Worm (Caenorhabditis elegans): ENCODE data around the gene C15B12.8.

- no peak for TF ChIP-seq tbx-37 (GFP tag; conservative IDR thresholded peaks at IDR 0.05)
- TF ChIP-seq flt-1 (GFP tag; IDR thresholded peaks at IDR 0.05): no peak
- no peak for TF ChIP-seq hmg-4 (GFP tag; optimal IDR thresholded peaks at IDR 0.05)
- no peak for TF ChIP-seq tra-4 (tag; optimal IDR thresholded peaks at IDR 0.05)
- TF ChIP-seq ama-1 (optimal IDR thresholded peaks at IDR 0.05): no peak
- TF ChIP-seq ets-7 (tag; optimal IDR thresholded peaks at IDR 0.05): no peak
- no peak for TF ChIP-seq ceh-13 (GFP tag; optimal IDR thresholded peaks at IDR 0.05)
- no peak for TF ChIP-seq sea-1 (GFP tag; conservative IDR thresholded peaks at IDR 0.05)
- no peak for TF ChIP-seq aly-1 (tag; optimal IDR thresholded peaks at IDR 0.05)
- TF ChIP-seq B0310.2 (tag; optimal IDR thresholded peaks at IDR 0.05): no peak
Measured at ce11 chrX:6505008-6505407, 30.9 kb downstream of the C15B12.8 start, which contains the start of gene cdf-1.

All from whole organism, early embryonic.